Worm (Caenorhabditis elegans) whole organism, L2 larva: ENCODE results near the gene pie-1.

Experiments
- ama-1 ChIP-seq: fragments of 150-350 bp; optimal IDR thresholded peaks from 2 replicates; lab custom pipeline; 2018; ENCODE audit warnings: inconsistent platforms
- ceh-16 ChIP-seq: fragments of 150-350 bp; optimal IDR thresholded peaks from 2 replicates; lab custom pipeline; 2014; ENCODE audit warnings: missing biosample characterization, missing genetic modification characterization
- lin-13 ChIP-seq: fragments of 150-350 bp; optimal IDR thresholded peaks from 2 replicates; lab custom pipeline; 2014; ENCODE audit warnings: missing biosample characterization, missing genetic modification reagents, missing genetic modification characterization
- mab-5 ChIP-seq: fragments of 150-350 bp; optimal IDR thresholded peaks from 2 replicates; lab custom pipeline; 2014; ENCODE audit warnings: missing biosample characterization, missing genetic modification characterization
- nhr-10 ChIP-seq: sonication (generic microtip); optimal IDR thresholded peaks from 2 replicates; lab custom pipeline; 2017; ENCODE audit warnings: missing biosample characterization, missing genetic modification characterization
- zag-1 ChIP-seq: fragments of 150-350 bp; optimal IDR thresholded peaks from 2 replicates; lab custom pipeline; 2014; ENCODE audit warnings: missing biosample characterization, missing genetic modification characterization
- ztf-1 ChIP-seq: fragments of 200-800 bp; sonication (Bioruptor generic); conservative IDR thresholded peaks from 2 replicates; pipeline ENCODE4 v1.3.6; 2022; ENCODE audit warnings: missing genetic modification characterization, missing compliant biosample characterization

ce11 chrIII:12428264-12428627, 1.6 kb downstream of the pie-1 start:
- TF ChIP-seq ama-1 (lab: Kevin White, UChicago) (no peak), ceh-16 (no peak), nhr-10 (tag; lab: Kevin White, UChicago) (no peak), ztf-1 (GFP tag; lab: Robert Waterston, UW) (no peak), lin-13 (GFP tag; lab: Kevin White, UChicago) (no peak), mab-5 (no peak), zag-1 (no peak)
